Worm (Caenorhabditis elegans): ENCODE results near the gene F38B2.2.

Gene F38B2.2

DNA sequence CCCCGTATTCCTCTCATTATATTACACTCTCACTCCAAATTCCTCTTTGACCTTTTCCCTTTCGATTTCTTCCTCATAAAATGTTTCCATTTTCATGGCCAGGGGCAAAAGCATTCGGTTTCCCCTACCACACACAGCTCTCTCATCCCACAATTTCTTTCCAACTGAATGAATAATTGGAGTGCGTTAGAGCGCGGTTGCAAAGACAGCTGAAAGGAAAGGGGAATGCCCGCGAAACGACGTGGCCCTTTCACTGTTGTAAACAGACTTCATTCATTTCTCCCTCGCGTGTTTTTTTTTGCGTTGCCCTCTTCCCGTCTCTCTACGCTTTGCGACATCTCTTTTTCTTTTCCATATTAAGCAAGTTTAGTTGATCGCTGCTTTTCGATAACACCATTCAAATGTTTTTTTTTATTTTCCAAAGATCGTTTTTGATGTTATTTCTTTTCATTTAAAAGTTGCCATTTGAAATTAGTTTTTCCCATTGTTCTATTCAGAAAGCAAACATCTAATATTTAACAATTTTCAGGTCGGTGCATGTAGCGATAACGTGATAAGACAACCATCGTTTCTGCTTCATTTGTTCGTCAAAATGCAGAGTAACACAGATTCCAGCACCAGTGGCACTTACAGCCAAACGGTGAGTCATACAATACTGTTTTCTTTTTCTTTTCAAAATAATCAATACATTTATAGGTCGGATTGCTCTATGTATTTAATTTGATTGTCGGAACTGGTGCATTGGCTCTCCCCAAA is 16.7 kb downstream of the F38B2.2 start, which contains the start of gene C03A3.2 (continued):
- TF ChIP-seq ceh-16 (tag; optimal IDR thresholded peaks at IDR 0.05): no peak
- peak; percentile 98 for TF ChIP-seq lin-39 (tag; optimal IDR thresholded peaks at IDR 0.05)
- TF ChIP-seq sea-2 (GFP tag; optimal IDR thresholded peaks at IDR 0.05): no peak
- peak; percentile 95 for TF ChIP-seq egl-5 (tag; optimal IDR thresholded peaks at IDR 0.05)
- no peak for TF ChIP-seq nhr-76 (tag; optimal IDR thresholded peaks at IDR 0.05)
- peak; percentile 17 for TF ChIP-seq fkh-10 (GFP tag; optimal IDR thresholded peaks at IDR 0.05)
- peak; percentile 88 for TF ChIP-seq nfya-1 (tag; optimal IDR thresholded peaks at IDR 0.05; ENCODE audit: insufficient read depth)

DNA sequence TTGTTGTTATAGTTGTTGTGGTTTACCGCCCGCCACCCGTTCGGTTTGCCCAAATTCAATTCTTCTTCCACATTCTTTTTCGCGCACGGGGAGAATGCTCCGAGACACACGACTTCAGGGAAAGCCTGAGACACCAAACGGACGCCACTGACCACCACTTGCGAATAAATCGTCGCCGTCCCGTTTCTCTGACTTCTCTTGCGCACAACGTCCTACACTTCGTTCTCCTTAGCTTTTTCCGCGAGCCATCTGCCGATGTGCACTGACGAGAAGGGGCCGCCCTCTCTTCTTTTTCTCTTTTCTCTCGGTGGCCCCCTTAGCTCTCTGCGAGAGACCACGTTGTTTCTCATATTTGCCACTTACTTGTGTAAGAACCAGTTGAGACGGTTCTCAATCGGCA is 22.1 kb downstream of the F38B2.2 start, which contains the start of gene C03A3.1:
TSS of gene C03A3.1 (plus strand) at position 291 of the 400 bp plus-strand sequence.
- TF ChIP-seq lin-39 (tag; optimal IDR thresholded peaks at IDR 0.05) (peak; percentile 83), nfya-1 (tag; optimal IDR thresholded peaks at IDR 0.05; ENCODE audit: insufficient read depth) (peak; percentile 44), lin-15B (tag; optimal IDR thresholded peaks at IDR 0.05) (peak; percentile 21), fos-1 (tag; optimal IDR thresholded peaks at IDR 0.05) (no peak), hmg-11 (tag; optimal IDR thresholded peaks at IDR 0.05) (peak; percentile 39)

DNA sequence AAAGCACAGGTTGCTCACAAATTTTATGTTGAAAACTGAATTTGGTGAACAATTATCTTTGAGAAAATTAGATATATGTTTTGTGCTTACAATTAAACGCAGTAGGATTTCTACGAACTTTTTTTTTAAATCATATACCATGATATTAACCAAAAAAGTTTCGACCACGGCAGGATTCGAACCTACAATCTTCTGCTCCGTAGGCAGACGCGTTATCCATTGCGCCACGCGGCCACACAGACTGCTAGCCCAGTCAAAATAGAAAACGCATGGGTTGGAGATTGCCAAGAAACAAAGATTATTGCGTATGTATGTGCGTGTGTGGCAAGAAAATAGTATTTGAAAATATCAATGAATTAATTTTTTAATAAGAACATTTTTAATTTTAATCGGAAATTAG is 26.7 kb downstream of the F38B2.2 start:
- TF ChIP-seq nfya-1 (tag; optimal IDR thresholded peaks at IDR 0.05; ENCODE audit: insufficient read depth) (peak; percentile 57), nhr-25 (tag; optimal IDR thresholded peaks at IDR 0.05) (peak; percentile 43), pha-4 (tag; optimal IDR thresholded peaks at IDR 0.05) (peak; percentile 31), ceh-16 (tag; optimal IDR thresholded peaks at IDR 0.05) (no peak), elt-2 (tag; optimal IDR thresholded peaks at IDR 0.05) (peak; percentile 26), nhr-11 (tag; optimal IDR thresholded peaks at IDR 0.05) (no peak), hmg-11 (tag; optimal IDR thresholded peaks at IDR 0.05) (peak; percentile 68), lin-39 (tag; optimal IDR thresholded peaks at IDR 0.05) (peak; percentile 79), pqm-1 (tag; optimal IDR thresholded peaks at IDR 0.05) (peak; percentile 51), ceh-82 (tag; optimal IDR thresholded peaks at IDR 0.05) (no peak), lin-15B (tag; optimal IDR thresholded peaks at IDR 0.05) (no peak), nhr-43 (tag; optimal IDR thresholded peaks at IDR 0.05; ENCODE audit: poor library complexity, severe bottlenecking) (peak; percentile 70), nhr-237 (tag; optimal IDR thresholded peaks at IDR 0.05) (no peak), tbx-2 (tag; optimal IDR thresholded peaks at IDR 0.05) (peak; percentile 27), fkh-2 (tag; optimal IDR thresholded peaks at IDR 0.05) (no peak)

DNA sequence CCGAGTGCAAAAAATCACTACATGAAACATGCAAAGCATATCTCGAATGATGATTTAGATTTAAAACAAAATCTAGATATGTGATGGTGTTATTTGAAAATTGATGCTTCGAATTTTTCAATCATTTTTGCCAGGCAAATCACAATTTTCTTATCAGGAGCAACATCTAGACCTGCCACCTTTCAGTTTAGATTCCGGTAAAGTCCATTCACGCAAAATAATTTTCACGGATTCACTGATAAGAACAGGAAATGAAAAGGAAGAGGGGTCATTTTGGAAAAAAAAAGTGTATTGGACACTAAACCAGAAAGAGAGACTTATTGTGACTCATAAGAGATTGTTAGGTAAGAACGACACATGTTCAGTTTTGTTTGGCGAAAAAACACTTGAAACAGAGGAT is 27.2 kb downstream of the F38B2.2 start:
- TF ChIP-seq ceh-16 (tag; optimal IDR thresholded peaks at IDR 0.05): no peak
- TF ChIP-seq elt-2 (tag; optimal IDR thresholded peaks at IDR 0.05): peak; percentile 21
- peak; percentile 8 for TF ChIP-seq pqm-1 (tag; optimal IDR thresholded peaks at IDR 0.05)

DNA sequence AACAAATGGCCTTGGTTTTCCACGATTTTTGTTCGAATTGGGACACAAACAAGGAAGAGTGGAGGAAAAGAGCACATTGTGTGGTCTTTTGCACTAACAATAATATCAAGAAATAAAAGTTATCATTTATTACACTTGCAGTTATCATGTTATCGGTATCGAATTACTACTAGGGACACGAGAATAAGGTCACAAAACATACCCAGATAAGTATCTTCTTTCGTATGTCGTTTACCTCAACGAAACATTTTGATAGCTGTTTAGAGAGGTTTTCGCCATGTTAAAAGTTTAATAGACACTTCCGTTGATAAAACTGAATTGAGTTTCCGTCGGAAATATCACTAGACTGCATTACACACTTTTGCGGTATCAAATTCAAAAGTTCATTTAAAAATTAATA is 28.2 kb downstream of the F38B2.2 start:
- no peak for TF ChIP-seq lin-15B (tag; optimal IDR thresholded peaks at IDR 0.05)
- TF ChIP-seq elt-2 (tag; optimal IDR thresholded peaks at IDR 0.05): peak; percentile 42
- TF ChIP-seq pqm-1 (tag; optimal IDR thresholded peaks at IDR 0.05): peak; percentile 19
- TF ChIP-seq snpc-4 (tag; optimal IDR thresholded peaks at IDR 0.05): no peak

DNA sequence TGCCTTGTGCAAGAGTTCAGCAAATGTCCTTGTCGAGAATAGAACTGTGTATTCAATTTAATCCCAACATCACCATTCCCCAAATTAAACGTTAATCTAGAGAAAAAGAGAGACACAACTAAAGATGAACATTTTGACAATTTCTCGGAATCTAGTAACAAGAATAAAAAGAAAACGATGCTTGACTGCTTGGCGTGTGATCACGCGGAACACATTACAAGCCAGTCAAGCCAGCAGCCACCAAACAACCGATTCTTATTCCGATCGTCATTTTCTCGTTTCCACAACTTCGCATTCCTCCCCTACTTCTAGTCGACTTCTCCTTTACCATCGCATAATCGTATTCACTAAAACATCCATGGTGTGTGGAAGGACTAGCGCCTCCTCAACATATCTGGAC is 29.8 kb downstream of the F38B2.2 start:
- TF ChIP-seq R02D3.7 (tag; optimal IDR thresholded peaks at IDR 0.05) (no peak), nfya-1 (tag; optimal IDR thresholded peaks at IDR 0.05; ENCODE audit: insufficient read depth) (no peak), egl-5 (tag; optimal IDR thresholded peaks at IDR 0.05) (peak; percentile 19), ceh-16 (tag; optimal IDR thresholded peaks at IDR 0.05) (no peak), nhr-23 (tag; optimal IDR thresholded peaks at IDR 0.05) (peak; percentile 25)

DNA sequence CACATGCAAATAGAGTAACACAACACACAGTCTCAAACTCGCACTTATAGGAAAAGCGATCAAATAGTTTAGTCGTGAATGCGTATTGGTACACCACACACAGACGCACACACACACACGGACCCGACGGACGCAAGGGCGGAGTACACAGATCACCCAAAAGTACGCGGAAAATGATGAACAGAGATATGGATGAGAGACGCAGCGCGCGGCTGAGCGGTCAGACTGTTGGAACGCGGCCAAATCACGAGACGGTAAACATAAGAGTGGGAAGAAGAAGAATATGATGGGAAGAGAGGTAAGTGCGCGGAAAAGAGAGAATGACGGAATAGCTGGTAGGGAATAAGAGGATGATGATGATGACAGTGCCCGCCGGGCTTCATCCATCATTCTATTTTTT is 31.1 kb downstream of the F38B2.2 start:
- no peak for TF ChIP-seq nhr-28 (tag; optimal IDR thresholded peaks at IDR 0.05)
- no peak for TF ChIP-seq nhr-12 (tag; optimal IDR thresholded peaks at IDR 0.05)
- TF ChIP-seq skn-1 (tag; optimal IDR thresholded peaks at IDR 0.05): no peak
- TF ChIP-seq mdl-1 (tag; optimal IDR thresholded peaks at IDR 0.05): no peak
- TF ChIP-seq daf-12 (tag; optimal IDR thresholded peaks at IDR 0.05): no peak
- no peak for TF ChIP-seq ztf-11 (tag; optimal IDR thresholded peaks at IDR 0.05)
- TF ChIP-seq sea-2 (GFP tag; optimal IDR thresholded peaks at IDR 0.05): no peak
- no peak for TF ChIP-seq nhr-11 (tag; optimal IDR thresholded peaks at IDR 0.05)
- TF ChIP-seq pqm-1 (tag; optimal IDR thresholded peaks at IDR 0.05): no peak
- no peak for TF ChIP-seq ceh-28 (tag; optimal IDR thresholded peaks at IDR 0.05)
- no peak for TF ChIP-seq nhr-77 (tag; optimal IDR thresholded peaks at IDR 0.05)
- no peak for TF ChIP-seq eor-1 (tag; optimal IDR thresholded peaks at IDR 0.05)
- no peak for TF ChIP-seq lin-39 (tag; optimal IDR thresholded peaks at IDR 0.05)
- TF ChIP-seq mml-1 (tag; optimal IDR thresholded peaks at IDR 0.05): no peak
- TF ChIP-seq elt-2 (tag; optimal IDR thresholded peaks at IDR 0.05): no peak
- no peak for TF ChIP-seq zag-1 (tag; optimal IDR thresholded peaks at IDR 0.05)
- TF ChIP-seq ceh-16 (tag; optimal IDR thresholded peaks at IDR 0.05): no peak
- no peak for TF ChIP-seq lsy-12 (tag; optimal IDR thresholded peaks at IDR 0.05)
- peak; percentile 49 for TF ChIP-seq pha-4 (tag; optimal IDR thresholded peaks at IDR 0.05)
- no peak for TF ChIP-seq unc-62 (GFP tag; optimal IDR thresholded peaks at IDR 0.05)
- TF ChIP-seq elt-1 (tag; optimal IDR thresholded peaks at IDR 0.05): no peak
- peak; percentile 9 for TF ChIP-seq lin-15B (tag; optimal IDR thresholded peaks at IDR 0.05)
- no peak for TF ChIP-seq unc-39 (tag; optimal IDR thresholded peaks at IDR 0.05)

Data from whole organism, L3 larva.